Fruit fly (Drosophila melanogaster) whole organism, prepupa: ENCODE results near the gene CG5953.

Experiments used
- Blimp-1 ChIP-seq: fragments of 200-800 bp; sonication (Bioruptor generic); optimal IDR thresholded peaks from 3 replicates; lab custom pipeline; 2017; ENCODE audit warnings: missing biosample characterization, missing genetic modification characterization, mild to moderate bottlenecking, moderate library complexity, missing genetic modification reagents
- CG10631 ChIP-seq: fragments of 200-800 bp; sonication (Bioruptor generic); optimal IDR thresholded peaks from 2 replicates; lab custom pipeline; 2016; ENCODE audit warnings: missing biosample characterization, missing genetic modification characterization
- CG10669 ChIP-seq: fragments of 200-800 bp; sonication (Bioruptor generic); optimal IDR thresholded peaks from 3 replicates; lab custom pipeline; 2018; ENCODE audit warnings: missing biosample characterization, mild to moderate bottlenecking, missing genetic modification characterization, moderate library complexity
- CG11294 ChIP-seq: fragments of 200-800 bp; sonication (Bioruptor generic); IDR thresholded peaks from 2 replicates; pipeline ENCODE4 v1.3.6; 2022; ENCODE audit warnings: missing biosample characterization, missing genetic modification characterization
- CG11762 ChIP-seq: fragments of 200-800 bp; sonication (Bioruptor generic); optimal IDR thresholded peaks from 3 replicates; lab custom pipeline; 2016; ENCODE audit warnings: missing biosample characterization, missing genetic modification characterization; ENCODE audit not compliant: insufficient read depth
- CG1621 ChIP-seq: fragments of 200-800 bp; sonication (Bioruptor generic); optimal IDR thresholded peaks from 3 replicates; lab custom pipeline; 2018; ENCODE audit warnings: missing biosample characterization, mild to moderate bottlenecking, missing genetic modification characterization
- CG3032 ChIP-seq: fragments of 200-800 bp; optimal IDR thresholded peaks from 2 replicates; lab custom pipeline; 2019; ENCODE audit warnings: missing biosample characterization, mild to moderate bottlenecking, missing genetic modification characterization, moderate library complexity
- CG32006 ChIP-seq: fragments of 200-800 bp; sonication (Bioruptor generic); optimal IDR thresholded peaks from 3 replicates; lab custom pipeline; 2017; ENCODE audit warnings: missing biosample characterization, mild to moderate bottlenecking, missing genetic modification characterization
- CG34406 ChIP-seq: fragments of 200-800 bp; sonication (Bioruptor generic); optimal IDR thresholded peaks from 3 replicates; lab custom pipeline; 2016; ENCODE audit warnings: missing biosample characterization, missing genetic modification characterization
- CG3919 ChIP-seq: fragments of 200-800 bp; sonication (Bioruptor generic); optimal IDR thresholded peaks from 3 replicates; lab custom pipeline; 2016; ENCODE audit warnings: missing biosample characterization, missing genetic modification characterization
- CG4318 ChIP-seq: fragments of 200-800 bp; sonication (Bioruptor generic); optimal IDR thresholded peaks from 3 replicates; lab custom pipeline; 2017; ENCODE audit warnings: missing biosample characterization, mild to moderate bottlenecking, missing genetic modification characterization
- CG6163 ChIP-seq: fragments of 200-800 bp; sonication (Bioruptor generic); IDR thresholded peaks from 3 replicates; pipeline ENCODE4 v1.3.6; 2022; ENCODE audit warnings: missing biosample characterization, missing genetic modification characterization
- CG6276 ChIP-seq: fragments of 200-800 bp; sonication (Bioruptor generic); optimal IDR thresholded peaks from 2 replicates; lab custom pipeline; 2017; ENCODE audit warnings: missing biosample characterization, mild to moderate bottlenecking, missing genetic modification characterization
- CG6792 ChIP-seq: fragments of 200-800 bp; sonication (Bioruptor generic); optimal IDR thresholded peaks from 3 replicates; lab custom pipeline; 2016; ENCODE audit warnings: missing biosample characterization, missing genetic modification characterization
- CG6808 ChIP-seq: fragments of 200-800 bp; sonication (Bioruptor generic); optimal IDR thresholded peaks from 3 replicates; lab custom pipeline; 2017; ENCODE audit warnings: missing biosample characterization, missing genetic modification characterization, mild to moderate bottlenecking, moderate library complexity, missing genetic modification reagents
- CG7368 ChIP-seq: fragments of 200-800 bp; sonication (Bioruptor generic); optimal IDR thresholded peaks from 3 replicates; lab custom pipeline; 2016; ENCODE audit warnings: missing biosample characterization, missing genetic modification characterization
- CG8632 ChIP-seq: fragments of 200-800 bp; sonication (Bioruptor generic); optimal IDR thresholded peaks from 3 replicates; lab custom pipeline; 2016; ENCODE audit warnings: missing biosample characterization, missing genetic modification characterization
- CG9139 ChIP-seq: fragments of 200-800 bp; sonication (Bioruptor generic); optimal IDR thresholded peaks from 3 replicates; lab custom pipeline; 2017; ENCODE audit warnings: missing biosample characterization, mild to moderate bottlenecking, missing genetic modification characterization
- Eip75B ChIP-seq: fragments of 200-800 bp; sonication (Bioruptor generic); optimal IDR thresholded peaks from 3 replicates; lab custom pipeline; 2016; ENCODE audit warnings: missing biosample characterization, missing genetic modification characterization
- Eip78C ChIP-seq: fragments of 200-800 bp; sonication (Bioruptor generic); peaks from one replicate; lab custom pipeline; 2016; ENCODE audit warnings: missing biosample characterization, missing genetic modification characterization
- Eip93F ChIP-seq: fragments of 200-800 bp; sonication (Bioruptor generic); optimal IDR thresholded peaks from 2 replicates; lab custom pipeline; 2016; ENCODE audit warnings: missing biosample characterization, mild to moderate bottlenecking, missing genetic modification characterization
- Ets21C ChIP-seq: fragments of 200-800 bp; sonication (Bioruptor generic); optimal IDR thresholded peaks from 3 replicates; lab custom pipeline; 2016; ENCODE audit warnings: missing biosample characterization, missing genetic modification characterization
- Ets96B ChIP-seq: fragments of 200-800 bp; optimal IDR thresholded peaks from 2 replicates; lab custom pipeline; 2019; ENCODE audit warnings: missing biosample characterization, mild to moderate bottlenecking, missing genetic modification characterization, moderate library complexity
- Gug ChIP-seq: fragments of 200-800 bp; sonication (Bioruptor generic); IDR thresholded peaks from 2 replicates; pipeline ENCODE4 v1.3.6; 2022; ENCODE audit warnings: missing biosample characterization, missing genetic modification characterization
- Hr38 ChIP-seq: sonication (Bioruptor generic); optimal IDR thresholded peaks from 2 replicates; lab custom pipeline; 2016; ENCODE audit warnings: missing biosample characterization, missing genetic modification characterization
- Hr39 ChIP-seq: fragments of 200-800 bp; sonication (Bioruptor generic); optimal IDR thresholded peaks from 2 replicates; lab custom pipeline; 2016; ENCODE audit warnings: missing biosample characterization, missing genetic modification characterization
- Hr4 ChIP-seq: fragments of 200-800 bp; sonication (Bioruptor generic); optimal IDR thresholded peaks from 3 replicates; lab custom pipeline; 2016; ENCODE audit warnings: missing biosample characterization, missing genetic modification characterization
- Lpt ChIP-seq: fragments of 200-800 bp; sonication (Bioruptor generic); optimal IDR thresholded peaks from 3 replicates; lab custom pipeline; 2016; ENCODE audit warnings: missing biosample characterization, missing genetic modification characterization
- Met ChIP-seq: fragments of 200-800 bp; sonication (Bioruptor generic); optimal IDR thresholded peaks from 3 replicates; lab custom pipeline; 2016; ENCODE audit warnings: missing biosample characterization, missing genetic modification characterization
- OdsH ChIP-seq: fragments of 200-800 bp; sonication (Bioruptor generic); optimal IDR thresholded peaks from 3 replicates; lab custom pipeline; 2016; ENCODE audit warnings: missing biosample characterization, missing genetic modification characterization
- Sox102F ChIP-seq: fragments of 200-800 bp; sonication (Bioruptor generic); optimal IDR thresholded peaks from 2 replicates; lab custom pipeline; 2016; ENCODE audit warnings: missing biosample characterization, mild to moderate bottlenecking, missing genetic modification characterization
- Sox14 ChIP-seq: fragments of 200-800 bp; sonication (Bioruptor generic); optimal IDR thresholded peaks from 3 replicates; lab custom pipeline; 2016; ENCODE audit warnings: missing biosample characterization, missing genetic modification characterization
- Sox15 ChIP-seq: fragments of 200-800 bp; sonication (Bioruptor generic); optimal IDR thresholded peaks from 3 replicates; lab custom pipeline; 2016; ENCODE audit warnings: missing biosample characterization, missing genetic modification characterization
- achi ChIP-seq: fragments of 200-800 bp; sonication (Bioruptor generic); optimal IDR thresholded peaks from 3 replicates; lab custom pipeline; 2016; ENCODE audit warnings: missing biosample characterization, missing genetic modification characterization
- acj6 ChIP-seq: fragments of 200-800 bp; sonication (Bioruptor generic); optimal IDR thresholded peaks from 3 replicates; lab custom pipeline; 2016; ENCODE audit warnings: missing biosample characterization, missing genetic modification characterization
- cyc ChIP-seq: fragments of 200-800 bp; sonication (Bioruptor generic); optimal IDR thresholded peaks from 3 replicates; lab custom pipeline; 2016; ENCODE audit warnings: missing biosample characterization, missing genetic modification characterization
- dac ChIP-seq: fragments of 200-800 bp; sonication (Bioruptor generic); optimal IDR thresholded peaks from 2 replicates; lab custom pipeline; 2017; ENCODE audit warnings: missing biosample characterization, mild to moderate bottlenecking, missing genetic modification characterization
- eg ChIP-seq: fragments of 200-800 bp; sonication (Bioruptor generic); IDR thresholded peaks from 3 replicates; pipeline ENCODE4 v1.3.6; 2022; ENCODE audit warnings: missing biosample characterization, missing genetic modification characterization
- esn ChIP-seq: fragments of 200-800 bp; sonication (Bioruptor generic); optimal IDR thresholded peaks from 2 replicates; lab custom pipeline; 2016; ENCODE audit warnings: missing biosample characterization, mild to moderate bottlenecking, missing genetic modification characterization, moderate library complexity
- fd59A ChIP-seq: fragments of 200-800 bp; sonication (Bioruptor generic); optimal IDR thresholded peaks from 2 replicates; lab custom pipeline; 2017; ENCODE audit warnings: missing biosample characterization, mild to moderate bottlenecking, missing genetic modification characterization, missing genetic modification reagents
- fkh ChIP-seq: fragments of 200-800 bp; sonication (Bioruptor generic); optimal IDR thresholded peaks from 3 replicates; lab custom pipeline; 2017; ENCODE audit warnings: missing biosample characterization, mild to moderate bottlenecking, missing genetic modification characterization, moderate library complexity
- lz ChIP-seq: fragments of 200-800 bp; sonication (Bioruptor generic); optimal IDR thresholded peaks from 3 replicates; lab custom pipeline; 2016; ENCODE audit warnings: missing biosample characterization, missing genetic modification characterization
- net ChIP-seq: fragments of 200-800 bp; sonication (Bioruptor generic); optimal IDR thresholded peaks from 3 replicates; lab custom pipeline; 2016; ENCODE audit warnings: missing biosample characterization, missing genetic modification characterization
- pdm3 ChIP-seq: fragments of 200-800 bp; sonication (Bioruptor generic); optimal IDR thresholded peaks from 3 replicates; lab custom pipeline; 2016; ENCODE audit warnings: missing biosample characterization, missing genetic modification characterization
- salr ChIP-seq, 2 experiments: fragments of 200-800 bp; sonication (Bioruptor generic); optimal IDR thresholded peaks; 3 replicates each; lab custom pipeline; 2016 to 2018; ENCODE audit warnings: missing biosample characterization in 2 of 2, missing genetic modification characterization in 2 of 2, mild to moderate bottlenecking in 1 of 2
- spab ChIP-seq: fragments of 200-800 bp; sonication (Bioruptor generic); optimal IDR thresholded peaks from 2 replicates; lab custom pipeline; 2017; ENCODE audit warnings: missing biosample characterization, mild to moderate bottlenecking, missing genetic modification characterization, missing genetic modification reagents
- svp ChIP-seq: fragments of 200-800 bp; sonication (Bioruptor generic); peaks from one replicate; lab custom pipeline; 2016; ENCODE audit warnings: missing biosample characterization, missing genetic modification characterization
- vri ChIP-seq: fragments of 200-800 bp; sonication (Bioruptor generic); optimal IDR thresholded peaks from 3 replicates; lab custom pipeline; 2016; ENCODE audit warnings: missing biosample characterization, mild to moderate bottlenecking, missing genetic modification characterization

Gene CG5953

dm6 chr2L:16526578-16526977, 6.1 kb downstream of the CG5953 start (continued):
- no peak for TF ChIP-seq Eip93F (GFP tag; lab: Kevin White, UChicago)
- TF ChIP-seq CG32006 (GFP tag; lab: Kevin White, UChicago) = no peak
- no peak for TF ChIP-seq CG10631 (GFP tag; lab: Kevin White, UChicago)
- no peak for TF ChIP-seq vri
- peak; percentile 43 for TF ChIP-seq Ets21C (GFP tag; lab: Kevin White, UChicago)
- TF ChIP-seq Blimp-1 (GFP tag; lab: Kevin White, UChicago) = no peak
- TF ChIP-seq cyc = peak; percentile 4
- TF ChIP-seq CG9139 (GFP tag; lab: Kevin White, UChicago) = no peak
- no peak for TF ChIP-seq Eip75B
- TF ChIP-seq CG6163 (GFP tag; lab: Robert Waterston, UW) = no peak
- TF ChIP-seq esn = peak; percentile 68
- TF ChIP-seq CG34406 (GFP tag; lab: Kevin White, UChicago) = no peak
- TF ChIP-seq CG6792 (GFP tag; lab: Kevin White, UChicago) = no peak
- TF ChIP-seq Hr38 = no peak
- no peak for TF ChIP-seq CG11294 (GFP tag; lab: Robert Waterston, UW)
- TF ChIP-seq fd59A (GFP tag; lab: Kevin White, UChicago) = no peak
- peak; percentile 14 for TF ChIP-seq OdsH (GFP tag; lab: Kevin White, UChicago)
- peak; percentile 62 for TF ChIP-seq Eip78C (GFP tag; lab: Kevin White, UChicago)
- TF ChIP-seq pdm3 (GFP tag; lab: Kevin White, UChicago) = no peak
- TF ChIP-seq Hr4 (GFP tag; lab: Kevin White, UChicago) = no peak
- TF ChIP-seq CG11762 (GFP tag; lab: Kevin White, UChicago) = no peak
- no peak for TF ChIP-seq eg (GFP tag; lab: Robert Waterston, UW)
- no peak for TF ChIP-seq CG1621 (tag; lab: Kevin White, UChicago)
- no peak for TF ChIP-seq salr (GFP tag; optimal IDR thresholded peaks at IDR 0.05; lab: Kevin White, UChicago)
- no peak for TF ChIP-seq CG10669 (GFP tag; lab: Kevin White, UChicago)
- peak; percentile 12 for TF ChIP-seq CG8632 (GFP tag; lab: Kevin White, UChicago)
- peak; percentile 51 for TF ChIP-seq lz (GFP tag; lab: Kevin White, UChicago)
- no peak for TF ChIP-seq Sox15 (GFP tag; lab: Kevin White, UChicago)
- no peak for TF ChIP-seq net (GFP tag; lab: Kevin White, UChicago)
- peak; percentile 53 for TF ChIP-seq svp (GFP tag; lab: Kevin White, UChicago)
- peak; percentile 63 for TF ChIP-seq Met (GFP tag; lab: Kevin White, UChicago)
- TF ChIP-seq acj6 (GFP tag; lab: Kevin White, UChicago) = peak; percentile 5
- no peak for TF ChIP-seq Lpt
- TF ChIP-seq, all 60 proteins: peak for 14

dm6 chr2L:16526015-16526518, 6.6 kb downstream of the CG5953 start:
- TF ChIP-seq CG3032 (peak; percentile 70), CG11294 (GFP tag; lab: Robert Waterston, UW) (peak; percentile 67; the same call in 1 of the 2 replicates), CG10631 (GFP tag; lab: Kevin White, UChicago) (no peak), CG6276 (peak; percentile 71), salr (GFP tag; optimal IDR thresholded peaks at IDR 0.05; lab: Kevin White, UChicago) (peak; percentile 29 to 31), pdm3 (GFP tag; lab: Kevin White, UChicago) (no peak), esn (no peak), CG4318 (no peak), net (GFP tag; lab: Kevin White, UChicago) (peak; percentile 47), Ets96B (tag; lab: Kevin White, UChicago) (peak; percentile 59), fd59A (GFP tag; lab: Kevin White, UChicago) (peak; percentile 44), Eip75B (peak; percentile 23), vri (peak; percentile 90), CG10669 (GFP tag; lab: Kevin White, UChicago) (peak; percentile 26), eg (GFP tag; lab: Robert Waterston, UW) (peak; percentile 81), Eip78C (GFP tag; lab: Kevin White, UChicago) (peak; percentile 72), CG3919 (GFP tag; lab: Kevin White, UChicago) (peak; percentile 54), Sox14 (GFP tag; lab: Kevin White, UChicago) (peak; percentile 78), svp (GFP tag; lab: Kevin White, UChicago) (peak; percentile 88), Hr39 (GFP tag; lab: Kevin White, UChicago) (no peak), Sox15 (GFP tag; lab: Kevin White, UChicago) (no peak), Sox102F (no peak), CG6808 (peak; percentile 77), dac (GFP tag; lab: Kevin White, UChicago) (peak; percentile 69), cyc (no peak), CG6163 (GFP tag; lab: Robert Waterston, UW) (peak; percentile 86), Gug (GFP tag; lab: Robert Waterston, UW) (peak; percentile 78), achi (GFP tag; lab: Kevin White, UChicago) (peak; percentile 33), spab (peak; percentile 34), CG7368 (GFP tag; lab: Kevin White, UChicago) (peak; percentile 38), fkh (GFP tag; lab: Kevin White, UChicago) (peak; percentile 97), CG34406 (GFP tag; lab: Kevin White, UChicago) (peak; percentile 14), Blimp-1 (GFP tag; lab: Kevin White, UChicago) (peak; percentile 9)
